Fruit fly (Drosophila melanogaster): ENCODE measurements around the gene Ogg1.

Gene Ogg1

DNA sequence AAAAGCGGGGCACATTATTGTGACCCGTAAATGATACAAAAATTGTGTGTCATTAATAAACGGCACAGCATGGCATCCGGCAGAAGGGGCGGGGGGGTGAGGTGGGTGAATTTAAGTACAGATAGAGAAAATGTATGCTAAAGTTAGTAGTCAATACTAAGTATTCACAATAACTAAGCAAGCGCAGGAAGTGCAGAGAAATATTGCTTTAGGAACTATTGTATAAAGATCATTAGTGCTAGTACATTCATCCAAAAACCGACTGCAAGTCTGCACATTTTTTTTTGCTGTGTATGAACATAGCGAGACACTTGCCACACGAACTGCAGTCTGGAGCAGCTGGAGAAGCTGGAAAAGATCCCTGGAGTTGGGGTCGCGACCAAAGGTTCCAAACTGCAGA lies 20.7 kb upstream of the Ogg1 start (continued):
- TF ChIP-seq CG17829 (tag; optimal IDR thresholded peaks at IDR 0.05) (no peak), CG17328 (GFP tag; IDR thresholded peaks at IDR 0.05) (peak; percentile 51; the same call in 1 of the 2 replicates), Drgx (GFP tag; IDR thresholded peaks at IDR 0.05) (no peak), CG7839 (tag; optimal IDR thresholded peaks at IDR 0.05) (no peak), Dp (GFP tag; optimal IDR thresholded peaks at IDR 0.05) (no peak), dmrt99B (tag; optimal IDR thresholded peaks at IDR 0.05) (no peak), oc (tag; optimal IDR thresholded peaks at IDR 0.05) (peak; percentile 16), ken (GFP tag; IDR thresholded peaks at IDR 0.05) (0 out of 3 replicates have a peak, but pooled peaks have one; percentile 46), CG11456 (GFP tag; IDR thresholded peaks at IDR 0.05) (no peak), Sox100B (GFP tag; optimal IDR thresholded peaks at IDR 0.05) (no peak), Kr (GFP tag; optimal IDR thresholded peaks at IDR 0.05) (no peak), salm (tag; optimal IDR thresholded peaks at IDR 0.05) (no peak), CG15073 (GFP tag; optimal IDR thresholded peaks at IDR 0.05) (no peak), caup (GFP tag; optimal IDR thresholded peaks at IDR 0.05; ENCODE audit: severe bottlenecking) (no peak), CG15514 (GFP tag; optimal IDR thresholded peaks at IDR 0.05) (no peak), bcd (GFP tag; optimal IDR thresholded peaks at IDR 0.05) (no peak), ranshi (GFP tag; IDR thresholded peaks at IDR 0.05) (peak; percentile 60; the same call in 1 of the 2 replicates), Ravus (GFP tag; IDR thresholded peaks at IDR 0.05) (no peak), insv (GFP tag; optimal IDR thresholded peaks at IDR 0.05) (no peak), zen (tag; optimal IDR thresholded peaks at IDR 0.05) (no peak), CG14441 (GFP tag; IDR thresholded peaks at IDR 0.05) (no peak), sna (GFP tag; IDR thresholded peaks at IDR 0.05; ENCODE audit: partially characterized antibody) (no peak), pan (optimal IDR thresholded peaks at IDR 0.05) (no peak), pan (GFP tag; optimal IDR thresholded peaks at IDR 0.05 in 1 of 2, IDR thresholded peaks at IDR 0.05 in 1 of 2) (no peak), gce (GFP tag; IDR thresholded peaks at IDR 0.05) (no peak), dmrt11E (tag; optimal IDR thresholded peaks at IDR 0.05) (peak; percentile 56), Dref (GFP tag; IDR thresholded peaks at IDR 0.05) (no peak), Dll (GFP tag; IDR thresholded peaks at IDR 0.05; ENCODE audit: partially characterized antibody) (no peak), Hmr (GFP tag; optimal IDR thresholded peaks at IDR 0.05) (no peak), unpg (GFP tag; optimal IDR thresholded peaks at IDR 0.05) (no peak), her (GFP tag; optimal IDR thresholded peaks at IDR 0.05) (no peak), Deaf1 (tag; optimal IDR thresholded peaks at IDR 0.05) (no peak), ems (GFP tag; optimal IDR thresholded peaks at IDR 0.05) (no peak), CG34224 (GFP tag; IDR thresholded peaks at IDR 0.05; ENCODE audit: partially characterized antibody) (no peak), CG8290 (GFP tag; optimal IDR thresholded peaks at IDR 0.05) (no peak), CG8290 (tag; optimal IDR thresholded peaks at IDR 0.05) (no peak), CG3163 (GFP tag; optimal IDR thresholded peaks at IDR 0.05) (no peak), bbx (GFP tag; IDR thresholded peaks at IDR 0.05; ENCODE audit: partially characterized antibody) (no peak), chif (GFP tag; optimal IDR thresholded peaks at IDR 0.05) (no peak), Ets97D (GFP tag; optimal IDR thresholded peaks at IDR 0.05) (no peak), Eip74EF (GFP tag; optimal IDR thresholded peaks at IDR 0.05) (no peak), tio (GFP tag; optimal IDR thresholded peaks at IDR 0.05) (no peak), Gsc (GFP tag; IDR thresholded peaks at IDR 0.05) (peak; percentile 29; the same call in 1 of the 2 replicates), Poxn (GFP tag; IDR thresholded peaks at IDR 0.05) (no peak), D19B (GFP tag; optimal IDR thresholded peaks at IDR 0.05) (no peak), CG9817 (tag; optimal IDR thresholded peaks at IDR 0.05) (no peak), CG10462 (GFP tag; optimal IDR thresholded peaks at IDR 0.05) (no peak), CG8388 (GFP tag; optimal IDR thresholded peaks at IDR 0.05) (no peak), disco-r (GFP tag; optimal IDR thresholded peaks at IDR 0.05) (no peak), fru (optimal IDR thresholded peaks at IDR 0.05) (no peak), org-1 (GFP tag; optimal IDR thresholded peaks at IDR 0.05) (no peak), lab (GFP tag; optimal IDR thresholded peaks at IDR 0.05) (no peak)
